Fruit fly (Drosophila melanogaster) whole organism, embryonic: ENCODE measurements around the gene SPARC.

ENCODE experiments used
- ATbp ChIP-seq: fragments of 200-800 bp; sonication (Bioruptor generic); optimal IDR thresholded peaks from 2 replicates; lab custom pipeline; 2017; ENCODE audit warnings: missing biosample characterization, mild to moderate bottlenecking, missing genetic modification characterization, missing genetic modification reagents
- Ada2b ChIP-seq: fragments of 200-800 bp; sonication (Bioruptor generic); IDR thresholded peaks from 2 replicates; pipeline ENCODE4 v1.3.6; 2022; ENCODE audit warnings: missing biosample characterization, missing genetic modification characterization
- Aef1 ChIP-seq: fragments of 200-800 bp; sonication (Bioruptor generic); IDR thresholded peaks from 3 replicates; pipeline ENCODE4 v1.3.6; 2022; ENCODE audit warnings: missing biosample characterization, missing genetic modification characterization
- Asciz ChIP-seq: fragments of 200-800 bp; sonication (Bioruptor generic); optimal IDR thresholded peaks from 2 replicates; lab custom pipeline; 2017; ENCODE audit warnings: missing biosample characterization, mild to moderate bottlenecking, missing genetic modification characterization, missing genetic modification reagents
- BtbVII ChIP-seq: fragments of 200-800 bp; sonication (Bioruptor generic); optimal IDR thresholded peaks from 3 replicates; lab custom pipeline; 2017; ENCODE audit warnings: missing biosample characterization, mild to moderate bottlenecking, missing genetic modification characterization
- CG11398 ChIP-seq: fragments of 200-800 bp; sonication (Bioruptor generic); optimal IDR thresholded peaks from 2 replicates; lab custom pipeline; 2016; ENCODE audit warnings: missing biosample characterization, missing genetic modification characterization
- CG11504 ChIP-seq: fragments of 200-800 bp; sonication (Bioruptor generic); optimal IDR thresholded peaks from 3 replicates; lab custom pipeline; 2019; ENCODE audit warnings: missing biosample characterization, mild to moderate bottlenecking, missing genetic modification characterization, moderate library complexity
- CG11695 ChIP-seq: fragments of 200-800 bp; sonication (Bioruptor generic); IDR thresholded peaks from 3 replicates; pipeline ENCODE4 v1.3.6; 2022; ENCODE audit warnings: missing biosample characterization, missing genetic modification characterization
- CG11723 ChIP-seq: fragments of 200-800 bp; sonication (Bioruptor generic); optimal IDR thresholded peaks from 2 replicates; lab custom pipeline; 2017; ENCODE audit warnings: missing biosample characterization, mild to moderate bottlenecking, missing genetic modification characterization
- CG1233 ChIP-seq: fragments of 200-800 bp; sonication (Bioruptor generic); optimal IDR thresholded peaks from 4 replicates; lab custom pipeline; 2018; ENCODE audit warnings: missing biosample characterization, mild to moderate bottlenecking, missing genetic modification characterization
- CG13287 ChIP-seq: fragments of 200-800 bp; sonication (Bioruptor generic); IDR thresholded peaks from 2 replicates; pipeline ENCODE4 v1.3.6; 2022; ENCODE audit warnings: missing biosample characterization, missing genetic modification characterization; ENCODE audit not compliant: partially characterized antibody
- CG17385 ChIP-seq: fragments of 200-800 bp; sonication (Bioruptor generic); optimal IDR thresholded peaks from 3 replicates; lab custom pipeline; 2018; ENCODE audit warnings: missing biosample characterization, mild to moderate bottlenecking, missing genetic modification characterization
- CG17802 ChIP-seq: fragments of 200-800 bp; sonication (Bioruptor generic); optimal IDR thresholded peaks from 2 replicates; lab custom pipeline; 2018; ENCODE audit warnings: missing biosample characterization, mild to moderate bottlenecking, missing genetic modification characterization, moderate library complexity
- CG17829 ChIP-seq: fragments of 200-800 bp; optimal IDR thresholded peaks from 2 replicates; lab custom pipeline; 2019; ENCODE audit warnings: missing biosample characterization, mild to moderate bottlenecking, missing genetic modification characterization, moderate library complexity
- CG1832 ChIP-seq: fragments of 200-800 bp; sonication (Bioruptor generic); optimal IDR thresholded peaks from 2 replicates; lab custom pipeline; 2017; ENCODE audit warnings: missing biosample characterization, mild to moderate bottlenecking, missing genetic modification characterization, inconsistent platforms
- CG2712 ChIP-seq: fragments of 200-800 bp; optimal IDR thresholded peaks from 3 replicates; lab custom pipeline; 2019; ENCODE audit warnings: missing biosample characterization, mild to moderate bottlenecking, missing genetic modification characterization, moderate library complexity
- CG2875 ChIP-seq: fragments of 200-800 bp; sonication (Bioruptor generic); optimal IDR thresholded peaks from 2 replicates; lab custom pipeline; 2017; ENCODE audit warnings: missing biosample characterization, mild to moderate bottlenecking, missing genetic modification characterization, missing genetic modification reagents
- CG32767 ChIP-seq: fragments of 200-800 bp; sonication (Bioruptor generic); IDR thresholded peaks from 2 replicates; pipeline ENCODE4 v1.3.6; 2022; ENCODE audit warnings: missing biosample characterization, missing genetic modification characterization
- CG34422 ChIP-seq: fragments of 200-800 bp; sonication (Bioruptor generic); IDR thresholded peaks from 3 replicates; pipeline ENCODE4 v1.3.6; 2022; ENCODE audit warnings: missing biosample characterization, missing genetic modification characterization
- CG3995 ChIP-seq: fragments of 200-800 bp; sonication (Bioruptor generic); optimal IDR thresholded peaks from 3 replicates; lab custom pipeline; 2016; ENCODE audit warnings: missing biosample characterization, missing genetic modification characterization
- CG4730 ChIP-seq: fragments of 200-800 bp; sonication (Bioruptor generic); IDR thresholded peaks from 2 replicates; pipeline ENCODE4 v1.3.6; 2022; ENCODE audit warnings: missing biosample characterization, missing genetic modification characterization
- CG5245 ChIP-seq: fragments of 200-800 bp; sonication (Bioruptor generic); optimal IDR thresholded peaks from 3 replicates; lab custom pipeline; 2016; ENCODE audit warnings: missing biosample characterization, missing genetic modification characterization
- CG6254 ChIP-seq: fragments of 200-800 bp; sonication (Bioruptor generic); optimal IDR thresholded peaks from 3 replicates; lab custom pipeline; 2017; ENCODE audit warnings: mild to moderate bottlenecking, missing biosample characterization, missing genetic modification reagents, missing genetic modification characterization
- CG6272 ChIP-seq: fragments of 200-800 bp; sonication (Bioruptor generic); IDR thresholded peaks from 2 replicates; pipeline ENCODE4 v1.3.6; 2022; ENCODE audit warnings: missing biosample characterization, missing genetic modification characterization
- CG9609 ChIP-seq: fragments of 200-800 bp; sonication (Bioruptor generic); optimal IDR thresholded peaks from 3 replicates; lab custom pipeline; 2016; ENCODE audit warnings: missing biosample characterization, missing genetic modification characterization
- CTCF ChIP-seq: fragments of 200-800 bp; sonication (Bioruptor generic); optimal IDR thresholded peaks from 2 replicates; lab custom pipeline; 2017; ENCODE audit warnings: missing biosample characterization, mild to moderate bottlenecking, missing genetic modification characterization, moderate library complexity
- Camta ChIP-seq: fragments of 200-800 bp; sonication (Bioruptor generic); optimal IDR thresholded peaks from 2 replicates; lab custom pipeline; 2016; ENCODE audit warnings: missing biosample characterization, missing genetic modification characterization
- CrebB ChIP-seq: fragments of 200-800 bp; sonication (Bioruptor generic); optimal IDR thresholded peaks from 3 replicates; lab custom pipeline; 2018; ENCODE audit warnings: missing biosample characterization, mild to moderate bottlenecking, missing genetic modification characterization
- Dp ChIP-seq: fragments of 200-800 bp; sonication (Bioruptor generic); optimal IDR thresholded peaks from 2 replicates; lab custom pipeline; 2018; ENCODE audit warnings: missing biosample characterization, mild to moderate bottlenecking, missing genetic modification characterization, moderate library complexity
- Fer3 ChIP-seq: fragments of 200-800 bp; sonication (Bioruptor generic); optimal IDR thresholded peaks from 2 replicates; lab custom pipeline; 2018; ENCODE audit warnings: missing biosample characterization, mild to moderate bottlenecking, missing genetic modification characterization, moderate library complexity
- HLHmδ ChIP-seq: fragments of 200-800 bp; sonication (Bioruptor generic); optimal IDR thresholded peaks from 2 replicates; lab custom pipeline; 2018; ENCODE audit warnings: missing biosample characterization, mild to moderate bottlenecking, missing genetic modification characterization, moderate library complexity
- TFAM ChIP-seq: fragments of 200-800 bp; sonication (Bioruptor generic); optimal IDR thresholded peaks from 2 replicates; lab custom pipeline; 2017; ENCODE audit warnings: missing biosample characterization, missing genetic modification characterization, inconsistent platforms
- Trl ChIP-seq, 3 experiments: fragments of >200 bp in 2 of 3; fragments of 200-800 bp in 1 of 3; sonication (Bioruptor generic) in 1 of 3; optimal IDR thresholded peaks; 2 replicates in 1 of 3; 3 replicates in 2 of 3; lab custom pipeline; 2016 to 2017; ENCODE audit warnings: missing biosample characterization in 1 of 3, missing genetic modification characterization in 1 of 3
- ab ChIP-seq: fragments of 200-800 bp; sonication (Bioruptor generic); optimal IDR thresholded peaks from 2 replicates; lab custom pipeline; 2016; ENCODE audit warnings: missing biosample characterization, missing genetic modification characterization
- ap ChIP-seq: fragments of 200-800 bp; sonication (Bioruptor generic); IDR thresholded peaks from 2 replicates; pipeline ENCODE4 v1.3.6; 2022; ENCODE audit warnings: missing biosample characterization, missing genetic modification characterization
- ara ChIP-seq: fragments of 200-800 bp; sonication (Bioruptor generic); IDR thresholded peaks from 2 replicates; pipeline ENCODE4 v1.3.6; 2022; ENCODE audit warnings: missing biosample characterization, missing genetic modification characterization
- caup ChIP-seq: fragments of 200-800 bp; sonication (Bioruptor generic); optimal IDR thresholded peaks from 3 replicates; lab custom pipeline; 2017; ENCODE audit warnings: missing biosample characterization, mild to moderate bottlenecking, missing genetic modification characterization, moderate library complexity; ENCODE audit not compliant: severe bottlenecking
- crp ChIP-seq, 2 experiments: fragments of 200-800 bp; sonication (Bioruptor generic); optimal IDR thresholded peaks; 2 replicates in 1 of 2; 3 replicates in 1 of 2; lab custom pipeline; 2017; ENCODE audit warnings: missing biosample characterization in 2 of 2, missing genetic modification characterization in 2 of 2, mild to moderate bottlenecking in 1 of 2, moderate library complexity in 1 of 2
- dm ChIP-seq: fragments of 200-800 bp; sonication (Bioruptor generic); optimal IDR thresholded peaks from 3 replicates; lab custom pipeline; 2016; ENCODE audit warnings: missing biosample characterization, missing genetic modification characterization
- gcm2 ChIP-seq: fragments of 200-800 bp; sonication (Bioruptor generic); optimal IDR thresholded peaks from 2 replicates; lab custom pipeline; 2016; ENCODE audit warnings: missing biosample characterization, missing genetic modification characterization
- ind ChIP-seq: fragments of 200-800 bp; sonication (Bioruptor generic); optimal IDR thresholded peaks from 3 replicates; lab custom pipeline; 2016; ENCODE audit warnings: missing biosample characterization, missing genetic modification characterization
- lov ChIP-seq, 2 experiments: fragments of 200-800 bp in 1 of 2; fragments of >200 bp in 1 of 2; sonication (Bioruptor generic) in 1 of 2; IDR thresholded peaks in 1 of 2; optimal IDR thresholded peaks in 1 of 2; 2 replicates in 1 of 2; 3 replicates in 1 of 2; pipeline versions ENCODE4 v1.3.6 to Lab custom; 2017 to 2022; ENCODE audit warnings: missing biosample characterization in 1 of 2, missing genetic modification characterization in 1 of 2
- luna ChIP-seq: fragments of 200-800 bp; sonication (Bioruptor generic); optimal IDR thresholded peaks from 2 replicates; lab custom pipeline; 2016; ENCODE audit warnings: missing biosample characterization, missing genetic modification characterization
- nerfin-1 ChIP-seq: fragments of 200-800 bp; sonication (Bioruptor generic); optimal IDR thresholded peaks from 3 replicates; lab custom pipeline; 2019; ENCODE audit warnings: missing biosample characterization, mild to moderate bottlenecking, missing genetic modification characterization, moderate library complexity
- otp ChIP-seq: fragments of 200-800 bp; sonication (Bioruptor generic); IDR thresholded peaks from 3 replicates; pipeline ENCODE4, ENCODE4 v1.3.6; 2022; ENCODE audit warnings: missing biosample characterization, missing genetic modification characterization
- pan ChIP-seq, 4 experiments: fragments of >200 bp in 3 of 4; fragments of 200-800 bp in 1 of 4; sonication (Bioruptor generic) in 1 of 4; optimal IDR thresholded peaks in 3 of 4; IDR thresholded peaks in 1 of 4; 2 replicates each; pipeline versions ENCODE4 v1.3.6 to Lab custom; 2017 to 2022; ENCODE audit warnings: missing biosample characterization in 2 of 4, missing genetic modification characterization in 2 of 4, mixed read lengths in 1 of 4
- pum ChIP-seq: fragments of 200-800 bp; sonication (Bioruptor generic); optimal IDR thresholded peaks from 2 replicates; lab custom pipeline; 2016; ENCODE audit warnings: missing biosample characterization, missing genetic modification characterization
- sug ChIP-seq: fragments of 200-800 bp; optimal IDR thresholded peaks from 2 replicates; lab custom pipeline; 2019; ENCODE audit warnings: missing biosample characterization, mild to moderate bottlenecking, missing genetic modification characterization, moderate library complexity
- wdn ChIP-seq: fragments of 200-800 bp; sonication (Bioruptor generic); IDR thresholded peaks from 2 replicates; pipeline ENCODE4 v1.3.6; 2022; ENCODE audit warnings: missing biosample characterization, missing genetic modification characterization

Gene SPARC

dm6 chr3R:26888086-26888724 is 16.4 kb upstream of the SPARC start (continued):
- TF ChIP-seq CG11695 (GFP tag; lab: Robert Waterston, UW) (peak; percentile 69), ara (no peak), CG32767 (peak; percentile 48; the same call in 1 of the 2 replicates), HLHmδ (GFP tag; lab: Kevin White, UChicago) (no peak), pum (GFP tag; lab: Kevin White, UChicago) (peak; percentile 51), lov (optimal IDR thresholded peaks at IDR 0.05; lab: Kevin White, UChicago) (no peak), lov (GFP tag; IDR thresholded peaks at IDR 0.05; lab: Robert Waterston, UW) (no peak), CG11398 (GFP tag; lab: Kevin White, UChicago) (no peak), CG13287 (GFP tag; lab: Robert Waterston, UW) (no peak), Ada2b (GFP tag; lab: Robert Waterston, UW) (no peak), CG6254 (no peak), CG4730 (GFP tag; lab: Robert Waterston, UW) (0 out of 2 replicates have a peak, but pooled peaks have one; percentile 26), ATbp (GFP tag; lab: Kevin White, UChicago) (peak; percentile 43), CG11504 (tag; lab: Kevin White, UChicago) (peak; percentile 59), wdn (GFP tag; lab: Robert Waterston, UW) (no peak), ind (GFP tag; lab: Kevin White, UChicago) (peak; percentile 31), CG17385 (GFP tag; lab: Kevin White, UChicago) (peak; percentile 55), Fer3 (tag; lab: Kevin White, UChicago) (peak; percentile 5), caup (GFP tag; lab: Kevin White, UChicago) (no peak), Camta (peak; percentile 21), CG1233 (GFP tag; lab: Kevin White, UChicago) (no peak), pan (optimal IDR thresholded peaks at IDR 0.05; lab: Kevin White, UChicago) (no peak), pan (GFP tag; optimal IDR thresholded peaks at IDR 0.05 in 1 of 2, IDR thresholded peaks at IDR 0.05 in 1 of 2) (peak in 1 of 2 experiments; percentile 62), CTCF (GFP tag; lab: Kevin White, UChicago) (no peak), CG17829 (peak; percentile 39), BtbVII (GFP tag; lab: Kevin White, UChicago) (peak; percentile 47), CG3995 (GFP tag; lab: Kevin White, UChicago) (no peak), CrebB (tag; lab: Kevin White, UChicago) (peak; percentile 3), CG2712 (tag; lab: Kevin White, UChicago) (peak; percentile 56), Trl (optimal IDR thresholded peaks at IDR 0.05; lab: Kevin White, UChicago) (no peak), Trl (GFP tag; optimal IDR thresholded peaks at IDR 0.05; lab: Kevin White, UChicago) (no peak), CG17802 (tag; lab: Kevin White, UChicago) (no peak), CG1832 (GFP tag; lab: Kevin White, UChicago) (no peak), Asciz (GFP tag; lab: Kevin White, UChicago) (peak; percentile 25), otp (GFP tag; lab: Robert Waterston, UW) (no peak), CG9609 (GFP tag; lab: Kevin White, UChicago) (no peak), CG2875 (GFP tag; lab: Kevin White, UChicago) (peak; percentile 23), Aef1 (GFP tag; lab: Robert Waterston, UW) (no peak), dm (GFP tag; lab: Kevin White, UChicago) (peak; percentile 16), CG11723 (GFP tag; lab: Kevin White, UChicago) (no peak), CG5245 (GFP tag; lab: Kevin White, UChicago) (no peak), CG6272 (GFP tag; lab: Robert Waterston, UW) (0 out of 2 replicates have a peak, but pooled peaks have one; percentile 17), sug (peak; percentile 45), ap (no peak), gcm2 (no peak), nerfin-1 (tag; lab: Kevin White, UChicago) (no peak), crp (GFP tag; optimal IDR thresholded peaks at IDR 0.05; lab: Kevin White, UChicago) (no peak), CG34422 (GFP tag; lab: Robert Waterston, UW) (no peak), TFAM (GFP tag; lab: Kevin White, UChicago) (no peak), luna (GFP tag; lab: Kevin White, UChicago) (no peak), Dp (GFP tag; lab: Kevin White, UChicago) (no peak), ab (peak; percentile 30)
